Fruit fly (Drosophila melanogaster): Measurements from ENCODE around the gene Ask1.

Ask1 gene

DNA sequence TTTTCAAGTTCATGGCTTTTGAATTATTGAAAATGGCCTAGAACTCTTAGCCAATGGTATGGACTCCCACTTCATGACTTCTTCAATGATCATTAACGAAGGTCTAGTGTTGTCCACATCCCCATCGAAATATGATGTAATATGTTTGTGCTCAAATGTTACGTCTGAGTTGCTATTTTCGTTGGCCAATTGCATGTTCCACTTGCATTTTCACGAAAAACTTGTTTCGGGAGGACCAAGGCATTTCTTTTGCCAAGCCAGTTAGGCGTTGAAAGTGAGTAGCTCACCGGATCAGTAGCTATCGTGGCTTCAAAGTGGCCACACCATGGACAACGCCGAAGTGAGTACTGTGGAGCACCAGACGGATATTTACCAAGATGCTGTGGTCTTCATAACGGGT lies 38.7 kb downstream of the Ask1 start, which contains the start of gene CG4770:
Gene CG4770 (plus strand): TSS at position 301 of the 400 bp plus-strand sequence.
- TF ChIP-seq Pif1B (GFP tag; optimal IDR thresholded peaks at IDR 0.05) (no peak), Ets98B (GFP tag; IDR thresholded peaks at IDR 0.05) (no peak; the same call in 1 of the 2 replicates), fd96Ca (GFP tag; IDR thresholded peaks at IDR 0.05) (no peak), CG9948 (tag; optimal IDR thresholded peaks at IDR 0.05) (no peak), CG8159 (tag; optimal IDR thresholded peaks at IDR 0.05) (no peak), CG32121 (GFP tag; IDR thresholded peaks at IDR 0.05) (no peak)

DNA sequence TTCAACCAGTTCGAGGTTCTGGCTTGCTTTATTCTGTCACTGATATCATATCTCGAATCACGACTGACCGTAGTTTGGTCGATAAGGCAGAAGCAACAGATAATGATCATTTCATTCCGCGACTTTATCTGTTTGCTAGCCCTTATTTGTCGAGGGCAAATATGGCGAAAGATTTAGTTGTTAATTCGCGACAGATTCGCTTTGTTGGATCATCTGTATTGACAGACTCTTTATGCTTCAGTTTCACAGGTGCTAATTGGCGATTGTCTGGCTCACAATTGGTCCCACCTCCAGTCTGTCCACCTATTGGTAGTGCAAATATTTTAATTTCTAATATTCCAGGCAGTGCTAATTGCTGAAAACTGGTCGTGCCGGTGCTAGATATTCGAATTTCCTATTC lies 44.8 kb downstream of the Ask1 start:
- TF ChIP-seq CG34367 (tag; optimal IDR thresholded peaks at IDR 0.05) (peak; percentile 41), CG13204 (GFP tag; optimal IDR thresholded peaks at IDR 0.05) (no peak), EcR (GFP tag; optimal IDR thresholded peaks at IDR 0.05) (no peak), CG32121 (GFP tag; IDR thresholded peaks at IDR 0.05) (no peak), Pif1A (GFP tag; optimal IDR thresholded peaks at IDR 0.05) (peak; percentile 83), CG4496 (GFP tag; IDR thresholded peaks at IDR 0.05) (no peak), CG15710 (tag; optimal IDR thresholded peaks at IDR 0.05) (no peak), CG9948 (tag; optimal IDR thresholded peaks at IDR 0.05) (no peak), gl (tag; optimal IDR thresholded peaks at IDR 0.05) (peak; percentile 63), CG8301 (tag; optimal IDR thresholded peaks at IDR 0.05) (no peak), fd96Ca (GFP tag; IDR thresholded peaks at IDR 0.05) (no peak), Pif1B (GFP tag; optimal IDR thresholded peaks at IDR 0.05) (peak; percentile 77)

DNA sequence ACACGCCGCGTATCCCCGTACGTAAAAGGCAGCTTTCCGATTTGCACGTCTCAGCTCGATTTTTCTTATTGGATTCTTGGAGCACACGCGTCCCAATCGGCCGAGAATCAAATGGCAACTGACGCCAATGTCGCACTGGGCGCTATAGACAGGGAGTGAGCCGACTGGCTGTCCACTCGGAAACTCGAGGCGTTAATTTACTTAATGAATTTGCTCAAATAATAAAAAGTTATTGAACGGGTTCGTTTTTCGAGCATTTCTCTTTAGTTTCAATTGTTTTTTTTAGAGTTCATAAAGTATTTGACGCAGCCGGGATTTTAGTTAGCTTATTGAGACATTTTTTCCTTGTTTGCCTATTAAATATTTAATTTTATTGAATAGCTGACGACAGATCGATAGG lies 45.8 kb downstream of the Ask1 start, which contains the start of gene CG4462:
Gene CG4462 (minus strand): TSS at position 101 of the 400 bp plus-strand sequence.
- TF ChIP-seq D1 (tag; optimal IDR thresholded peaks at IDR 0.05) (no peak), CG9948 (tag; optimal IDR thresholded peaks at IDR 0.05) (no peak), CG4496 (GFP tag; IDR thresholded peaks at IDR 0.05) (no peak), CG15710 (tag; optimal IDR thresholded peaks at IDR 0.05) (no peak), Pif1A (GFP tag; optimal IDR thresholded peaks at IDR 0.05) (no peak), fd96Ca (GFP tag; IDR thresholded peaks at IDR 0.05) (no peak), CG12605 (GFP tag; IDR thresholded peaks at IDR 0.05) (no peak), CG8301 (tag; optimal IDR thresholded peaks at IDR 0.05) (no peak), CG32121 (GFP tag; IDR thresholded peaks at IDR 0.05) (no peak), CG10348 (GFP tag; IDR thresholded peaks at IDR 0.05) (no peak), CG34367 (tag; optimal IDR thresholded peaks at IDR 0.05) (no peak), rn (GFP tag; IDR thresholded peaks at IDR 0.05) (no peak), CG14655 (GFP tag; optimal IDR thresholded peaks at IDR 0.05) (no peak), CG8159 (tag; optimal IDR thresholded peaks at IDR 0.05) (no peak), CG13204 (GFP tag; optimal IDR thresholded peaks at IDR 0.05) (no peak), gl (tag; optimal IDR thresholded peaks at IDR 0.05) (no peak)

DNA sequence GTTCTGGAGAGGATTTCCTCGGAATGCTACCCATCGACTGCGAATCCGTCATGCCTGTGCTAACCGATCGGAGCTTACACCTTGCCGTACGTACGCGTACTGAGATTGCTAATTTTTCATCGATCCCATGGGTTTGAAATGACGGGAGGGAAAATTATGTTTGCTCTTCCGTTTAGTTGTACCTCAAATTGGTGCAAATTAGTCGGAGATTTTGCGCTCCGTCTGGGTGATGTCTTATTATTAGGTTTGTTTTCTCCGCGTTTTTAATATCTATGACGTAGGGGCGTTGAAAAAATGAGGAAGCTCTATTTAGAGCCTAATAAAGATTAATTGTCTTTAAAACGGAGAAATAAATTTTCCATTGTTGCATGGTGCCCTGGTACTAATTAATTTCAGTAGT lies 49.0 kb downstream of the Ask1 start, which contains the start of gene CG4459:
Gene CG4459 (minus strand): TSS at position 101 of the 400 bp plus-strand sequence.
- no peak for TF ChIP-seq CG8159 (tag; optimal IDR thresholded peaks at IDR 0.05)
- no peak for TF ChIP-seq D1 (tag; optimal IDR thresholded peaks at IDR 0.05)
- no peak for TF ChIP-seq Snoo (tag; optimal IDR thresholded peaks at IDR 0.05)
- TF ChIP-seq CG8301 (tag; optimal IDR thresholded peaks at IDR 0.05): no peak
- TF ChIP-seq fd96Ca (GFP tag; IDR thresholded peaks at IDR 0.05): no peak
- no peak for TF ChIP-seq EcR (GFP tag; optimal IDR thresholded peaks at IDR 0.05)
- no peak for TF ChIP-seq Pif1A (GFP tag; optimal IDR thresholded peaks at IDR 0.05)
- no peak for TF ChIP-seq Pif1B (GFP tag; optimal IDR thresholded peaks at IDR 0.05)
- no peak for TF ChIP-seq Ets98B (GFP tag; IDR thresholded peaks at IDR 0.05)
- TF ChIP-seq CG9948 (tag; optimal IDR thresholded peaks at IDR 0.05): no peak
- TF ChIP-seq rn (GFP tag; IDR thresholded peaks at IDR 0.05): no peak
- TF ChIP-seq CG34367 (tag; optimal IDR thresholded peaks at IDR 0.05): no peak
- no peak for TF ChIP-seq CG4496 (GFP tag; IDR thresholded peaks at IDR 0.05)
- TF ChIP-seq CG13204 (GFP tag; optimal IDR thresholded peaks at IDR 0.05): no peak
- TF ChIP-seq CG15710 (tag; optimal IDR thresholded peaks at IDR 0.05): no peak

DNA sequence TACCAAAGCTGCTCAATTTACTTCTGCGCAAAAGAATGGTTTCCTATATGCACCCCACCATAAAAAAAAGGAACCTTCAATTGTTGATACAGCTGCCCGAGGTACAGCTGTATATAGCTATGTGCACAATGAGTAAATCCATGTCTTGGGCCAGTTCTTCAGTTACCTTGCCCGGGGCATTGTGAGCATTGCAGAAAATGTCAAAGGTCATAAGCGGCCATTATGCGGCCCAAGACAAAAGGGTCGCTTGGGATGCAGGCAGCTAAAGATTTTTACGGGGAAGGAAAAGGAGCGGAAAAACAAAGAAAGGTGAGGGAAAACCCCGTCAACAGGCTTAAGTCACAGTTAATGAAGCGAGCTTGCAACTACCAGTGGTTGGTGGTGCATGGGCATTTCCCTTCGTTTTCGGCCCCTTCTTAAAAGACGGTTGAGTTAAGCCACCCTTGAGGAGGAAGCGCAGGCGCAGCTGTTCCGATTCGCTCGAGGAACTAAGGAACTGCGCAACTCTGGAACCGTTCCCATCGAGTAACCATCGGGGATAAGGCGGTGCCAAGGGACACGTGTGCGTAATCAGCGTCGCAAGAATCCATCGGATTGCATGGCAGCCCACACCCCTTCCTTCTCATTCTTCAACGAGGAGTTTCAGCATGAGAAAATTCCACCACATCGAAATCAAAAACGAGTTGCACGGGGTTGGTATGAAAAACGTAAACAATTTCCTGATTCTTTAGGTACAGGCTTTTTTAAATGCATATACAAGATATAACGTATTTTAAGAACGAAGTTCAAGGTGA lies 51.6 kb downstream of the Ask1 start:
- TF ChIP-seq CG8301 (tag; optimal IDR thresholded peaks at IDR 0.05): no peak
- no peak for TF ChIP-seq CG12605 (GFP tag; IDR thresholded peaks at IDR 0.05)
- no peak for TF ChIP-seq Snoo (tag; optimal IDR thresholded peaks at IDR 0.05)
- no peak for TF ChIP-seq CG8159 (tag; optimal IDR thresholded peaks at IDR 0.05)
- TF ChIP-seq Pif1A (GFP tag; optimal IDR thresholded peaks at IDR 0.05): no peak
- no peak for TF ChIP-seq CG9948 (tag; optimal IDR thresholded peaks at IDR 0.05)
- TF ChIP-seq CG34367 (tag; optimal IDR thresholded peaks at IDR 0.05): no peak
- TF ChIP-seq gl (tag; optimal IDR thresholded peaks at IDR 0.05): no peak
- no peak for TF ChIP-seq CG15710 (tag; optimal IDR thresholded peaks at IDR 0.05)
- no peak for TF ChIP-seq Ets98B (GFP tag; IDR thresholded peaks at IDR 0.05)
- no peak for TF ChIP-seq fd96Ca (GFP tag; IDR thresholded peaks at IDR 0.05)
- no peak for TF ChIP-seq Pif1B (GFP tag; optimal IDR thresholded peaks at IDR 0.05)
- TF ChIP-seq CG4496 (GFP tag; IDR thresholded peaks at IDR 0.05): no peak
- no peak for TF ChIP-seq CG14655 (GFP tag; optimal IDR thresholded peaks at IDR 0.05)
- no peak for TF ChIP-seq CG10348 (GFP tag; IDR thresholded peaks at IDR 0.05)
- no peak for TF ChIP-seq rn (GFP tag; IDR thresholded peaks at IDR 0.05)

DNA sequence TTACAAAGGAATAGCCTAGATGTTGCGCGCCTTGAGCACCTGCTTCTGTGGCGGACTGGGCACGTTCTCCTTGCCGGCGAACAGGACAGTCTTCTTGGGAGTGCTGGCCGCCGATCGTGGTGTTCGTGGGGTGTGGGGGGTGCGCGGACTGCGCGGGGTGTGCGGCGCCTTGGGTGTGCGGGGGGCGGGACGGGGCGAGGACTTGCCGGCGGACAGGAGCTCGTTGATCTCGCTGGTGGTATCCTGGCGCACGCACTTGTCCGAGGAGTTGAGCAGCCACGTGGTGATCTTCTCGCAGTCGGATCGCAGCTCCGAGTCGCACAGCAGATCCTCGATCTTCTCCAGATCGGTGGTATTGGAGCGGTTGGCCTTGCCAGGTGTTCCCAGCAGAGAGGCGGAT lies 52.6 kb downstream of the Ask1 start:
- no peak for TF ChIP-seq CG32121 (GFP tag; IDR thresholded peaks at IDR 0.05)
- no peak for TF ChIP-seq CG9948 (tag; optimal IDR thresholded peaks at IDR 0.05)
- no peak for TF ChIP-seq gl (tag; optimal IDR thresholded peaks at IDR 0.05)
- no peak for TF ChIP-seq Pif1B (GFP tag; optimal IDR thresholded peaks at IDR 0.05)
- TF ChIP-seq CG12605 (GFP tag; IDR thresholded peaks at IDR 0.05): no peak
- TF ChIP-seq Snoo (tag; optimal IDR thresholded peaks at IDR 0.05): no peak
- TF ChIP-seq CG13204 (GFP tag; optimal IDR thresholded peaks at IDR 0.05): no peak
- TF ChIP-seq D1 (tag; optimal IDR thresholded peaks at IDR 0.05): no peak
- TF ChIP-seq CG4496 (GFP tag; IDR thresholded peaks at IDR 0.05): no peak
- no peak for TF ChIP-seq CG17806 (tag; optimal IDR thresholded peaks at IDR 0.05)
- no peak for TF ChIP-seq Pif1A (GFP tag; optimal IDR thresholded peaks at IDR 0.05)
- TF ChIP-seq CG34367 (tag; optimal IDR thresholded peaks at IDR 0.05): no peak

Data from whole organism, pupa.